Worm (Caenorhabditis elegans) whole organism, L2 larva: Measurements from ENCODE around the gene srh-75.

Experiments
- C34F6.9 ChIP-seq: fragments of 150-350 bp; optimal IDR thresholded peaks from 2 replicates; lab custom pipeline; 2014; ENCODE audit warnings: missing biosample characterization, missing genetic modification characterization
- F13H6.1 ChIP-seq: sonication (generic microtip); optimal IDR thresholded peaks from 2 replicates; lab custom pipeline; 2016; ENCODE audit warnings: missing genetic modification characterization, missing compliant biosample characterization
- R02D3.7 ChIP-seq: fragments of 150-350 bp; optimal IDR thresholded peaks from 2 replicates; lab custom pipeline; 2014; ENCODE audit warnings: missing biosample characterization, missing genetic modification characterization
- Y55F3AM.14 ChIP-seq: fragments of 200-800 bp; sonication (Bioruptor generic); optimal IDR thresholded peaks from 2 replicates; lab custom pipeline; 2018; ENCODE audit warnings: mild to moderate bottlenecking, missing genetic modification characterization, missing compliant biosample characterization
- alr-1 ChIP-seq: fragments of 150-350 bp; optimal IDR thresholded peaks from 2 replicates; lab custom pipeline; 2014; ENCODE audit warnings: missing biosample characterization, missing genetic modification characterization
- aly-2 ChIP-seq: fragments of 150-350 bp; optimal IDR thresholded peaks from 2 replicates; lab custom pipeline; 2014; ENCODE audit warnings: missing biosample characterization, missing genetic modification characterization
- blmp-1 ChIP-seq: sonication (generic microtip); optimal IDR thresholded peaks from 2 replicates; lab custom pipeline; 2017; ENCODE audit warnings: missing genetic modification characterization, mild to moderate bottlenecking, missing compliant biosample characterization, antibody characterized with exemption, moderate library complexity; ENCODE audit not compliant: insufficient read depth
- ceh-16 ChIP-seq: fragments of 150-350 bp; optimal IDR thresholded peaks from 2 replicates; lab custom pipeline; 2014; ENCODE audit warnings: missing biosample characterization, missing genetic modification characterization
- egl-27 ChIP-seq: sonication (generic microtip); optimal IDR thresholded peaks from 3 replicates; lab custom pipeline; 2017; ENCODE audit warnings: missing biosample characterization, missing genetic modification reagents, missing genetic modification characterization
- elt-1 ChIP-seq: fragments of 150-350 bp; optimal IDR thresholded peaks from 2 replicates; lab custom pipeline; 2014; ENCODE audit warnings: missing biosample characterization, missing genetic modification characterization
- elt-3 ChIP-seq: sonication (generic microtip); optimal IDR thresholded peaks from 2 replicates; lab custom pipeline; 2017; ENCODE audit warnings: missing biosample characterization, missing genetic modification characterization
- fos-1 ChIP-seq: fragments of 150-350 bp; optimal IDR thresholded peaks from 2 replicates; lab custom pipeline; 2014; ENCODE audit warnings: missing biosample characterization, missing genetic modification characterization
- gmeb-1 ChIP-seq: fragments of 150-350 bp; optimal IDR thresholded peaks from 2 replicates; lab custom pipeline; 2014; ENCODE audit warnings: missing biosample characterization, missing genetic modification characterization
- lin-11 ChIP-seq: fragments of 150-350 bp; sonication (generic microtip); optimal IDR thresholded peaks from 2 replicates; lab custom pipeline; 2014; ENCODE audit warnings: missing biosample characterization, missing genetic modification characterization, inconsistent platforms, mixed read lengths
- lin-13 ChIP-seq: fragments of 150-350 bp; optimal IDR thresholded peaks from 2 replicates; lab custom pipeline; 2014; ENCODE audit warnings: missing biosample characterization, missing genetic modification reagents, missing genetic modification characterization
- lin-39 ChIP-seq: fragments of 150-350 bp; optimal IDR thresholded peaks from 2 replicates; lab custom pipeline; 2014; ENCODE audit warnings: missing biosample characterization, missing genetic modification reagents, missing genetic modification characterization
- mdl-1 ChIP-seq, 2 experiments: fragments of 150-350 bp in 1 of 2; sonication (generic microtip) in 1 of 2; optimal IDR thresholded peaks; 2 replicates each; lab custom pipeline; 2017; ENCODE audit warnings: missing biosample characterization in 2 of 2, missing genetic modification characterization in 2 of 2
- nhr-11 ChIP-seq: fragments of 150-350 bp; optimal IDR thresholded peaks from 2 replicates; lab custom pipeline; 2014; ENCODE audit warnings: missing biosample characterization, missing genetic modification characterization
- nhr-12 ChIP-seq: fragments of 150-350 bp; optimal IDR thresholded peaks from 2 replicates; lab custom pipeline; 2014; ENCODE audit warnings: missing biosample characterization, missing genetic modification characterization
- nhr-129 ChIP-seq: fragments of 150-350 bp; optimal IDR thresholded peaks from 2 replicates; lab custom pipeline; 2014; ENCODE audit warnings: missing biosample characterization, missing genetic modification characterization
- nhr-21 ChIP-seq: fragments of 150-350 bp; optimal IDR thresholded peaks from 2 replicates; lab custom pipeline; 2014; ENCODE audit warnings: missing biosample characterization, missing genetic modification characterization
- nhr-23 ChIP-seq: fragments of 150-350 bp; optimal IDR thresholded peaks from 2 replicates; lab custom pipeline; 2014; ENCODE audit warnings: missing biosample characterization, missing genetic modification reagents, missing genetic modification characterization
- nhr-25 ChIP-seq: fragments of 150-350 bp; sonication (generic microtip); optimal IDR thresholded peaks from 3 replicates; lab custom pipeline; 2014; ENCODE audit warnings: missing biosample characterization, missing genetic modification characterization
- nhr-6 ChIP-seq: fragments of 150-350 bp; optimal IDR thresholded peaks from 2 replicates; lab custom pipeline; 2014; ENCODE audit warnings: missing biosample characterization, missing genetic modification characterization
- peb-1 ChIP-seq: fragments of 150-350 bp; optimal IDR thresholded peaks from 2 replicates; lab custom pipeline; 2014; ENCODE audit warnings: missing biosample characterization, missing genetic modification characterization
- sem-4 ChIP-seq: fragments of 150-350 bp; optimal IDR thresholded peaks from 2 replicates; lab custom pipeline; 2014; ENCODE audit warnings: missing biosample characterization, missing genetic modification reagents, missing genetic modification characterization
- skn-1 ChIP-seq: sonication (generic microtip); optimal IDR thresholded peaks from 2 replicates; lab custom pipeline; 2017; ENCODE audit warnings: missing biosample characterization, missing genetic modification characterization
- sma-9 ChIP-seq, 2 experiments: fragments of 150-350 bp in 1 of 2; sonication (generic microtip) in 1 of 2; optimal IDR thresholded peaks; 2 replicates each; lab custom pipeline; 2014 to 2016; ENCODE audit warnings: missing genetic modification characterization in 2 of 2, mild to moderate bottlenecking in 1 of 2, missing biosample characterization in 1 of 2, missing compliant biosample characterization in 1 of 2, missing genetic modification reagents in 1 of 2, moderate library complexity in 1 of 2
- unc-39 ChIP-seq: fragments of 150-350 bp; optimal IDR thresholded peaks from 2 replicates; lab custom pipeline; 2014; ENCODE audit warnings: missing biosample characterization, missing genetic modification characterization
- unc-55 ChIP-seq: fragments of 150-350 bp; sonication (generic microtip); optimal IDR thresholded peaks from 3 replicates; lab custom pipeline; 2014; ENCODE audit warnings: missing biosample characterization, missing genetic modification reagents, missing genetic modification characterization
- ztf-1 ChIP-seq: fragments of 200-800 bp; sonication (Bioruptor generic); conservative IDR thresholded peaks from 2 replicates; pipeline ENCODE4 v1.3.6; 2022; ENCODE audit warnings: missing genetic modification characterization, missing compliant biosample characterization
- ztf-11 ChIP-seq: sonication (generic microtip); optimal IDR thresholded peaks from 2 replicates; lab custom pipeline; 2017; ENCODE audit warnings: missing biosample characterization, missing genetic modification characterization

srh-75 gene

ce11 chrV:11057043-11057442 is at the start of gene srh-75:
Gene srh-75, minus strand, starts transcription at chrV:11057143.
- no peak for TF ChIP-seq alr-1
- TF ChIP-seq, all 48 proteins: peak for 0

- TF ChIP-seq elt-1 (tag; lab: Kevin White, UChicago) (no peak), aly-2 (tag; lab: Kevin White, UChicago) (no peak), lin-13 (no peak), nhr-12 (tag; lab: Kevin White, UChicago) (no peak), ceh-16 (tag; lab: Kevin White, UChicago) (no peak), ztf-1 (GFP tag; lab: Robert Waterston, UW) (no peak), R02D3.7 (no peak), lin-11 (no peak), nhr-25 (tag; lab: Kevin White, UChicago) (no peak), blmp-1 (tag; lab: Kevin White, UChicago) (no peak), egl-27 (tag; lab: Kevin White, UChicago) (no peak), nhr-11 (tag; lab: Kevin White, UChicago) (no peak), unc-39 (tag; lab: Kevin White, UChicago) (no peak), skn-1 (tag; lab: Kevin White, UChicago) (no peak), peb-1 (no peak), unc-55 (GFP tag; lab: Kevin White, UChicago) (no peak)
These were observed 47.5 kb upstream of the srh-75 start for ce11 chrV:11104408-11104807.

ce11 chrV:11098599-11098998 is 41.7 kb upstream of the srh-75 start, which contains the start of gene cdkl-1:
Gene cdkl-1, plus strand, starts transcription at chrV:11098899.
- no peak for TF ChIP-seq gmeb-1 (tag; lab: Kevin White, UChicago)
- TF ChIP-seq R02D3.7, result no peak
- TF ChIP-seq ztf-11 (tag; lab: Kevin White, UChicago), result no peak
- TF ChIP-seq sma-9 (GFP tag; optimal IDR thresholded peaks at IDR 0.05; lab: Kevin White, UChicago), result no peak
- no peak for TF ChIP-seq sma-9 (tag; optimal IDR thresholded peaks at IDR 0.05; lab: Kevin White, UChicago)
- TF ChIP-seq nhr-23, result no peak
- no peak for TF ChIP-seq nhr-21

- TF ChIP-seq fos-1 (tag; lab: Kevin White, UChicago), result no peak
- TF ChIP-seq elt-3 (tag; lab: Kevin White, UChicago), result no peak
- TF ChIP-seq nhr-12 (tag; lab: Kevin White, UChicago), result no peak
- TF ChIP-seq nhr-11 (tag; lab: Kevin White, UChicago), result no peak
- no peak for TF ChIP-seq nhr-21
- TF ChIP-seq elt-1 (tag; lab: Kevin White, UChicago), result no peak
- TF ChIP-seq F13H6.1 (tag; lab: Kevin White, UChicago), result no peak
- no peak for TF ChIP-seq lin-39 (tag; lab: Kevin White, UChicago)
- TF ChIP-seq nhr-6, result no peak
- TF ChIP-seq sem-4, result no peak
- no peak for TF ChIP-seq mdl-1 (tag; optimal IDR thresholded peaks at IDR 0.05; lab: Kevin White, UChicago)
- TF ChIP-seq nhr-23, result no peak
- TF ChIP-seq C34F6.9, result no peak
- TF ChIP-seq Y55F3AM.14 (GFP tag; lab: Kevin White, UChicago), result no peak
These were observed 38.9 kb upstream of the srh-75 start, which contains the start of gene Y42A5A.3 for ce11 chrV:11095873-11096272. Gene Y42A5A.3, minus strand, starts transcription at chrV:11095973.

ce11 chrV:11094698-11095097 is 37.8 kb upstream of the srh-75 start:
- TF ChIP-seq nhr-129 (tag; lab: Kevin White, UChicago), result peak; percentile 2
- TF ChIP-seq blmp-1 (tag; lab: Kevin White, UChicago), result peak; percentile 70
- TF ChIP-seq sma-9 (GFP tag; optimal IDR thresholded peaks at IDR 0.05; lab: Kevin White, UChicago), result peak; percentile 28
- no peak for TF ChIP-seq sma-9 (tag; optimal IDR thresholded peaks at IDR 0.05; lab: Kevin White, UChicago)
- TF ChIP-seq nhr-25 (tag; lab: Kevin White, UChicago), result peak; percentile 84
- no peak for TF ChIP-seq lin-11
- no peak for TF ChIP-seq Y55F3AM.14 (GFP tag; lab: Kevin White, UChicago)
